Worm (Caenorhabditis elegans): Measurements from ENCODE around the gene Y67H2A.2.

Gene Y67H2A.2

DNA sequence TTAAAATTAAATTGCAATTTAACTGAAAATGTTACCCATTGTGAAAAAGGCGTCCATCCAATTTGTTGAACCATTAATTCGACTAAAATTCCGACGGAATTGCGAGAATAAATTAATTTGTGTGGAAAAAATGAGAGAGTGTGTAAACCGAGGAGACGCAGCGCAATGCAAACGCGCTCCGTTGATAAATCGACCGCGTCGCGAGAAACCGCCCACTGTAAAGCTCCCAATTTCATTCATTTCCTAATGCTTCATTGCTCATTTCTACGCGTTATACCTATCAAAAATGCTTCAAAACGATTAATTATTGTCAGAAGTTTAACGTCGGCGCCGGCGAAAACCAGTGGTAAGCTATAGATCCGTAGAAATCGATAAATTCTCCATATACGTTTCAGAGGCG, at the start of gene Y67H2A.2, which contains the start of gene micu-1:
TSS of gene Y67H2A.2 (minus strand) at position 74 of the 400 bp plus-strand sequence.
TSS of gene micu-1 (plus strand) at position 181 of the 400 bp plus-strand sequence.
- no peak for TF ChIP-seq unc-62 (GFP tag; optimal IDR thresholded peaks at IDR 0.05)

DNA sequence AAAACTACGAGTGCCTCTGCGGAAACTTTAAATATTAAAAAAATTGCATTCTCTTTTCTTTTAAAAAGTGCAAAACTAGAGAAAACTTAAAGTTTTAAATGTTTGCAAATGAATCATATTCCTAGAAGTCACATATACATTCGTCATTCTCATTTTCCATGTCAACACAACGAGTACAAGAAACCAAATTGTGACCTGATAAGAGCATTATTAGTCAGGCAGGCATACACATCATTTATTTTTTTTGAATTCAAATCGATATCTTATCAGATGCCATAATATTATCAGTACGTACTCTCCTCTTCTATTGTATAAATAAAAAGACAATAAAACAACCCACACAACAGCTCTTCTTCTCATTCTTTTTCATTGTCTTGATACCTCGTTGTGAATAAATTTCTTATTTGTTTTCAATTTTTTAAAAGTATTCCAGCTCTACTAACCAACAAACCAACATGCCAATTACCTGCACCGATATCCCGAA, 49.7 kb upstream of the Y67H2A.2 start, which contains the start of gene W02A2.9:
TSS of gene W02A2.9 (plus strand) at position 434 of the 484 bp plus-strand sequence.
- TF ChIP-seq unc-62 (GFP tag; optimal IDR thresholded peaks at IDR 0.05) = no peak

DNA sequence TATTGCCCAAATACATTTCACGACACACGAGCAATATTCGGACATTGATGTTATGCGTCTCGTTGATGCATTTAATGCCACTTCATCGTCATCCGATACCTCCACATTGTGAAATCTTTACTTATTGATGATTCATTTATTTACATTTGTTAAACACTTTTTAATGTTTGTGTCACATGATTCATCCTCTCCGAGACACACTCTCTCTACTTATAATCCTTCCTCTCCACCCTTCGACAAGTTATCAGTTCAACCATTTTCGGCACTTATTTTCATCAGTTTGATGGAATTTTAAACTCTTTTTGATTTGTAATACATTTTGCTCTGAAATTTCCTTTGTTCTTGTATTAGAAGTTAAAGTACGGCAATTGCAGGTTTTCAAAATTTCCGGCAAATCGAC, 48.5 kb upstream of the Y67H2A.2 start:
- no peak for TF ChIP-seq unc-62 (GFP tag; optimal IDR thresholded peaks at IDR 0.05)

- TF ChIP-seq unc-62 (GFP tag; optimal IDR thresholded peaks at IDR 0.05) = no peak
Measured at ce11 chrIV:13342555-13342954, 44.9 kb upstream of the Y67H2A.2 start, which contains the start of gene W02A2.5. Gene W02A2.5, plus strand, starts transcription at chrIV:13342855.

DNA sequence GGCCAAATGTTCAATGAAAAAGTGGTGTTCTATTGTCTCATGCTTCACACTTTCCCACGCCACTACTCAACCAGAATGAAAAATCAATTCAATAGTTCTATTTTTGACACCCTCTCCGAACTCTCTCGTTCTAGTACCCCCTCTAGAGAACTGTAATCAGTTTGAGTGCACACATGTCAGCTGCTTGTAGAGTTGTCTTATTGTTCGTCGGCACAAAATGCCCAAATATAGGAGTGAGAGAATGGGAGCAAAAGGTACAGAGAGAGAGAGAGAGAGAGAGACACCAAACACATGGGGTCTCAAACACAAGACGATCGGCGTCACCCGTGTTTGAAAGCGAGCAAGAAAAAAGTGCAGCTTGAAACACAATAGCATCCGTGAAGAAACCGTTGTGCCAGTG, 36.7 kb upstream of the Y67H2A.2 start:
- no peak for TF ChIP-seq unc-62 (GFP tag; optimal IDR thresholded peaks at IDR 0.05)

ce11 chrIV:13331285-13331684, 33.7 kb upstream of the Y67H2A.2 start, which contains the start of gene pqn-74:
Gene pqn-74, minus strand, starts transcription at chrIV:13331406.
- no peak for TF ChIP-seq unc-62 (GFP tag; optimal IDR thresholded peaks at IDR 0.05)

- TF ChIP-seq unc-62 (GFP tag; optimal IDR thresholded peaks at IDR 0.05) = no peak
Measured at ce11 chrIV:13330547-13330946, 32.9 kb upstream of the Y67H2A.2 start.

ce11 chrIV:13328059-13328458, 30.4 kb upstream of the Y67H2A.2 start, which contains the start of gene far-6:
Gene far-6, plus strand, starts transcription at chrIV:13328359.
- no peak for TF ChIP-seq unc-62 (GFP tag; optimal IDR thresholded peaks at IDR 0.05)

- TF ChIP-seq unc-62 (GFP tag; optimal IDR thresholded peaks at IDR 0.05) = no peak
Measured at ce11 chrIV:13327064-13327463, 29.4 kb upstream of the Y67H2A.2 start.

DNA sequence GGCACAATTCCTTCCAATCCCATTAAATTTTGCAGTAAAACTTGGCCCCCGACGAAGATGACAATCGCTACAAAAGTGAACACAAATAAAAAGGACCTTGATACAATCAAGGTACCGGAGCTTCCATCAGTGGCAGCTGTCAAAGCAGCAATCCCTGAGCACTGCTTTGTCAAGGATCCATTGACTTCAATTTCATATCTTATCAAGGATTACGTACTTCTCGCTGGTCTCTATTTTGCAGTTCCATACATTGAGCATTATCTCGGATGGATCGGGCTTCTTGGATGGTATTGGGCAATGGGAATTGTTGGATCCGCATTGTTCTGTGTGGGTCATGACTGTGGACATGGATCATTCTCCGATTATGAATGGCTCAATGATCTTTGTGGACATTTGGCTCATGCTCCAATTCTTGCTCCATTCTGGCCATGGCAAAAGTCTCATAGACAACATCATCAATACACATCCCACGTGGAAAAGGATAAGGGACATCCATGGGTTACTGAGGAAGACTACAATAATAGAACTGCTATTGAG, 26.3 kb upstream of the Y67H2A.2 start, which contains the start of gene fat-2:
TSS of gene fat-2 (plus strand) at position 51 of the 537 bp plus-strand sequence.
- TF ChIP-seq unc-62 (GFP tag; optimal IDR thresholded peaks at IDR 0.05) = no peak

DNA sequence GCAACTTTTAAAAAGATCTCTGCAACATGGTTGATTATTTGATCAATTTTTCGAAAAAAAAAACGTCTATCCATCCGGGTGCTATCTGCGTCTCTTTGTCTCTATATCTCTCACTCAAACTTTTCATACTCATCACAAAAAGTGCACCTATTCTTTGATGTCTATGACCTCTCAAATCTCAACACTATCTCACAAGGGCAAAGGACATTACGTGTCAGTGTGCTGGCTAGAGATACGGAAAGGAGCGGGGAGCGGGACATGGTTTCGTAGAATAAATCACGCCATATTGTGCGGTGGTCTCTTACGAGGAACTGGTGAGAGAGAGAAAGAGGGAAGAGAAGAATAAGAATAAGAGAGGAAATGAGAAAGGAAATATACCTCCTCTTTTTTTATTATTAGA, 24.8 kb upstream of the Y67H2A.2 start:
- TF ChIP-seq unc-62 (GFP tag; optimal IDR thresholded peaks at IDR 0.05) = no peak

- no peak for TF ChIP-seq unc-62 (GFP tag; optimal IDR thresholded peaks at IDR 0.05)
Measured at ce11 chrIV:13319886-13320650, 22.4 kb upstream of the Y67H2A.2 start.

- no peak for TF ChIP-seq unc-62 (GFP tag; optimal IDR thresholded peaks at IDR 0.05)
Measured at ce11 chrIV:13318773-13319172, 21.2 kb upstream of the Y67H2A.2 start.

- no peak for TF ChIP-seq unc-62 (GFP tag; optimal IDR thresholded peaks at IDR 0.05)
Measured at ce11 chrIV:13315344-13315743, 17.7 kb upstream of the Y67H2A.2 start, which contains the start of gene fat-1. Gene fat-1, plus strand, starts transcription at chrIV:13315644.

ce11 chrIV:13314181-13314580, 16.6 kb upstream of the Y67H2A.2 start:
- TF ChIP-seq unc-62 (GFP tag; optimal IDR thresholded peaks at IDR 0.05) = no peak

- TF ChIP-seq unc-62 (GFP tag; optimal IDR thresholded peaks at IDR 0.05) = no peak
Measured at ce11 chrIV:13313156-13313555, 15.5 kb upstream of the Y67H2A.2 start.
